Fruit fly (Drosophila melanogaster): ENCODE data around the gene CG11723.
A peak's percentile ranks its signal among the peaks of the same experiment; 100 is the strongest.

The CG11723 gene

dm6 chr2L:2166958-2167707, 20.1 kb upstream of the CG11723 start:
- no peak for TF ChIP-seq CG17801 (GFP tag; optimal IDR thresholded peaks at IDR 0.05; ENCODE audit: partially characterized antibody)

DNA sequence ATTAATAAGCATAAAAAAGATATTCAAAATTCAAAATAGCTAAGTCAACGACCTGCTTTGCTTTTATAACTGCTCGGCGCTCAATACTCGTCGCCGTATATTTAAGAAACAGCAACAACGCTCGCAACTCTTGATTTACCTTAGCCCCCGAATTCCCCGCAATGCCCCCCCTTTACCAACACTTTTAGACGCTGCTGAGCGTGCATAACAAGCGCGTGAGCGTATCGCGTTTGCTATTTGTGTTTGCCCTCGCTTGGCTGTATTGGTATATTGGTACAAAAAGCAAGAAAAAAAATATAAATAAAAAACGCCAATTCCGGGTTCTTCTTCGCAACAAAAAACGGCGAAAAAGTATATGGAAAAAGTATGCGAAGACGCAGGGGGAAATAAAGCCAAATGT, 18.8 kb upstream of the CG11723 start:
- peak; percentile 92 for TF ChIP-seq CG17801 (GFP tag; optimal IDR thresholded peaks at IDR 0.05; ENCODE audit: partially characterized antibody)

DNA sequence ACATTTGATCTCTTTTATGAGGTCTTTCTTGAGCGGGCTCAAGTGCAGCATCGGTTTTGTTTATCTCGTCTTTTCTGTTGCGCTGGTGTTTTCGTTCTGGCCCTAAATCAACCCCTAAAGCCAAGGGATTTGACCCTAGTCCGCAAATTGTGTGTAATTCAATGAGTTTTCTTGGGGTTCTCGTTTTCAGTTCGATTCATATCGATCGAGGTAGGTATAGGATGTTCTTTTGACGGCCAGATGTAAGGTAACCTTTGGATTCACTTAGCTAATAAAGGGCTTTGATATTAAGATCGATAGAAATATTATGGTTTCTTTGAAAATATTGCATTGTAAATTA, 18.1 kb upstream of the CG11723 start:
- no peak for TF ChIP-seq CG17801 (GFP tag; optimal IDR thresholded peaks at IDR 0.05; ENCODE audit: partially characterized antibody)

dm6 chr2L:2164520-2165237, 17.6 kb upstream of the CG11723 start:
- TF ChIP-seq CG17801 (GFP tag; optimal IDR thresholded peaks at IDR 0.05; ENCODE audit: partially characterized antibody): no peak

dm6 chr2L:2163568-2163953, 16.5 kb upstream of the CG11723 start:
- no peak for TF ChIP-seq CG17801 (GFP tag; optimal IDR thresholded peaks at IDR 0.05; ENCODE audit: partially characterized antibody)

DNA sequence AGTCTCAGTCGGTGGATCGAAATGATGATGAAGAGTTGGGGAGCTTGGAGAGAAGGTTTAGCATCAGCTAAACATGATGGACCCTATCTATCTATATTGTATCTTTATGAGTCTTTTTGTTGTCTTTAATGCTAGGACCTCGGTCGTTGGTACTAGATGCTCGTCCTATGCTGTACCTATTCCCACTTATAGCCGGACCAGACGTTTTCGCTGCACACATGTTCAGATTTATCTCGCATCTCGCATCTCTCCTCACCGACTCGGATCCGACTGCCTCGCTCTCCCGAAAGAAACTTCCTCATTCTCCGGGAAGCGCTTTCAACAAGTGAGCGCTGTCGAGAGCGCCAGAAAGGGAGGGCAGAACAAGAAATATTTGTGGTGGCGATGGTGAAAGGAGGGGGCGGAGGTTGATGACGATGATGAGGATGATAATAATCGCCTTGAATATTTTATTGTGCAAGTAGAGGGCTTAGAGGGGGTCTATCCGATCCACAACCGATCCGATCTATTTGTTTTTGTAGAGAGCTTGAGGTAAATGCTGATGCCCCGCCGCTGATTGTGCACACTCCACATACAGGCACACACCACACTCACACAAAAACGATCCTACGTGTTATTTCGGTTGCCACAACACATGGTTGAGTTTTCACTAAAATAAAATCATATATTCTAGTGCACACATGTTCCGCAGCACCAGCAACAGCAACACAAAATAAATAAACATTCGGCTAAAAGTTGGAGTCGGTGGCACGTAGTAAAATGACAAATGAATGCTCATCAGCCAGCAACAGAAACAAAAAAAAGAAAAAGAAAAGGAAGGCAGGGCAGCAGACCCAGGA, 15.9 kb upstream of the CG11723 start:
- TF ChIP-seq CG17801 (GFP tag; optimal IDR thresholded peaks at IDR 0.05; ENCODE audit: partially characterized antibody): no peak

- no peak for TF ChIP-seq CG17801 (GFP tag; optimal IDR thresholded peaks at IDR 0.05; ENCODE audit: partially characterized antibody)
Measured at dm6 chr2L:2162281-2162680, 15.2 kb upstream of the CG11723 start.

dm6 chr2L:2161244-2162243, 14.5 kb upstream of the CG11723 start:
- no peak for TF ChIP-seq CG17801 (GFP tag; optimal IDR thresholded peaks at IDR 0.05; ENCODE audit: partially characterized antibody)

DNA sequence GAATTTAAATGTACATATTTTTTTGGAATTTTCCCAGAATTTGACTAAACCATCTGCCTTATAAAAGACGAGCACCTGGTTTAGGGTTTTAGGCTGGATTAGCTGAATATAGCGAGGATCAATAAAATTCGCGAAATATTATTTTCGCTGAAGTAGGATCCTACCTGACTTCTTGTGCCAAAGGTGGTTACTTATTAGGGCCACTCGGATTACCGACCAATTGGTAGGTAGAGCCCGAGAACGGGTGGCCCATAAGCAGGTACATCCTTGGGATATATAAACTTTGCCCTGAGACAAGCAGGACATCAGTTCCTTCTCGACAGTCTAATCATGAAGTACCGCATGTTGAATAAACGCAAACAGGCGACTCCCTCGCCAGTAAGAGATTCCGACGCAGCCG, 8.4 kb upstream of the CG11723 start, which contains the start of gene CG15382:
CG15382 (plus strand) TSS at position 301 of the 400 bp plus-strand sequence.
- no peak for TF ChIP-seq CG17801 (GFP tag; optimal IDR thresholded peaks at IDR 0.05; ENCODE audit: partially characterized antibody)

- peak; percentile 3 for TF ChIP-seq CG17801 (GFP tag; optimal IDR thresholded peaks at IDR 0.05; ENCODE audit: partially characterized antibody)
Measured at dm6 chr2L:2151544-2152290, 4.6 kb upstream of the CG11723 start, which contains the start of gene AIF. TSS of gene AIF (plus strand) at chr2L:2151754.

- no peak for TF ChIP-seq CG17801 (GFP tag; optimal IDR thresholded peaks at IDR 0.05; ENCODE audit: partially characterized antibody)
Measured at dm6 chr2L:2144725-2145656, 2.1 kb downstream of the CG11723 start, which contains the start of gene tho2. TSS of gene tho2 (minus strand) at chr2L:2145187.

dm6 chr2L:2133009-2133408, 14.1 kb downstream of the CG11723 start:
- TF ChIP-seq CG17801 (GFP tag; optimal IDR thresholded peaks at IDR 0.05; ENCODE audit: partially characterized antibody): no peak

Measured in ovary, adult (tissue).